Fruit fly (Drosophila melanogaster) whole organism, prepupa: ENCODE results near the gene Or85a.

Experiments
- Blimp-1 ChIP-seq: fragments of 200-800 bp; sonication (Bioruptor generic); optimal IDR thresholded peaks from 3 replicates; lab custom pipeline; 2017; ENCODE audit warnings: missing biosample characterization, missing genetic modification characterization, mild to moderate bottlenecking, moderate library complexity, missing genetic modification reagents
- CG10631 ChIP-seq: fragments of 200-800 bp; sonication (Bioruptor generic); optimal IDR thresholded peaks from 2 replicates; lab custom pipeline; 2016; ENCODE audit warnings: missing biosample characterization, missing genetic modification characterization
- CG10669 ChIP-seq: fragments of 200-800 bp; sonication (Bioruptor generic); optimal IDR thresholded peaks from 3 replicates; lab custom pipeline; 2018; ENCODE audit warnings: missing biosample characterization, mild to moderate bottlenecking, missing genetic modification characterization, moderate library complexity
- CG11762 ChIP-seq: fragments of 200-800 bp; sonication (Bioruptor generic); optimal IDR thresholded peaks from 3 replicates; lab custom pipeline; 2016; ENCODE audit warnings: missing biosample characterization, missing genetic modification characterization; ENCODE audit not compliant: insufficient read depth
- CG11902 ChIP-seq: fragments of 200-800 bp; sonication (Bioruptor generic); optimal IDR thresholded peaks from 3 replicates; lab custom pipeline; 2016; ENCODE audit warnings: missing biosample characterization, missing genetic modification characterization
- CG15336 ChIP-seq: fragments of 200-800 bp; sonication (Bioruptor generic); IDR thresholded peaks from 2 replicates; pipeline ENCODE4 v1.3.6; 2022; ENCODE audit warnings: missing biosample characterization, missing genetic modification characterization
- CG1621 ChIP-seq: fragments of 200-800 bp; sonication (Bioruptor generic); optimal IDR thresholded peaks from 3 replicates; lab custom pipeline; 2018; ENCODE audit warnings: missing biosample characterization, mild to moderate bottlenecking, missing genetic modification characterization
- CG3032 ChIP-seq: fragments of 200-800 bp; optimal IDR thresholded peaks from 2 replicates; lab custom pipeline; 2019; ENCODE audit warnings: missing biosample characterization, mild to moderate bottlenecking, missing genetic modification characterization, moderate library complexity
- CG31627 ChIP-seq: fragments of 200-800 bp; sonication (Bioruptor generic); optimal IDR thresholded peaks from 3 replicates; lab custom pipeline; 2016; ENCODE audit warnings: missing biosample characterization, missing genetic modification characterization
- CG32006 ChIP-seq: fragments of 200-800 bp; sonication (Bioruptor generic); optimal IDR thresholded peaks from 3 replicates; lab custom pipeline; 2017; ENCODE audit warnings: missing biosample characterization, mild to moderate bottlenecking, missing genetic modification characterization
- CG34406 ChIP-seq: fragments of 200-800 bp; sonication (Bioruptor generic); optimal IDR thresholded peaks from 3 replicates; lab custom pipeline; 2016; ENCODE audit warnings: missing biosample characterization, missing genetic modification characterization
- CG3919 ChIP-seq: fragments of 200-800 bp; sonication (Bioruptor generic); optimal IDR thresholded peaks from 3 replicates; lab custom pipeline; 2016; ENCODE audit warnings: missing biosample characterization, missing genetic modification characterization
- CG4318 ChIP-seq: fragments of 200-800 bp; sonication (Bioruptor generic); optimal IDR thresholded peaks from 3 replicates; lab custom pipeline; 2017; ENCODE audit warnings: missing biosample characterization, mild to moderate bottlenecking, missing genetic modification characterization
- CG6163 ChIP-seq: fragments of 200-800 bp; sonication (Bioruptor generic); IDR thresholded peaks from 3 replicates; pipeline ENCODE4 v1.3.6; 2022; ENCODE audit warnings: missing biosample characterization, missing genetic modification characterization
- CG6276 ChIP-seq: fragments of 200-800 bp; sonication (Bioruptor generic); optimal IDR thresholded peaks from 2 replicates; lab custom pipeline; 2017; ENCODE audit warnings: missing biosample characterization, mild to moderate bottlenecking, missing genetic modification characterization
- CG6792 ChIP-seq: fragments of 200-800 bp; sonication (Bioruptor generic); optimal IDR thresholded peaks from 3 replicates; lab custom pipeline; 2016; ENCODE audit warnings: missing biosample characterization, missing genetic modification characterization
- CG6808 ChIP-seq: fragments of 200-800 bp; sonication (Bioruptor generic); optimal IDR thresholded peaks from 3 replicates; lab custom pipeline; 2017; ENCODE audit warnings: missing biosample characterization, missing genetic modification characterization, mild to moderate bottlenecking, moderate library complexity, missing genetic modification reagents
- CG6854 ChIP-seq: fragments of 200-800 bp; sonication (Bioruptor generic); optimal IDR thresholded peaks from 2 replicates; lab custom pipeline; 2017; ENCODE audit warnings: missing biosample characterization, mild to moderate bottlenecking, missing genetic modification characterization
- CG8119 ChIP-seq: fragments of 200-800 bp; sonication (Bioruptor generic); IDR thresholded peaks from 3 replicates; pipeline ENCODE4 v1.3.6; 2022; ENCODE audit warnings: missing biosample characterization, missing genetic modification characterization
- Eip75B ChIP-seq: fragments of 200-800 bp; sonication (Bioruptor generic); optimal IDR thresholded peaks from 3 replicates; lab custom pipeline; 2016; ENCODE audit warnings: missing biosample characterization, missing genetic modification characterization
- Eip78C ChIP-seq: fragments of 200-800 bp; sonication (Bioruptor generic); peaks from one replicate; lab custom pipeline; 2016; ENCODE audit warnings: missing biosample characterization, missing genetic modification characterization
- Eip93F ChIP-seq: fragments of 200-800 bp; sonication (Bioruptor generic); optimal IDR thresholded peaks from 2 replicates; lab custom pipeline; 2016; ENCODE audit warnings: missing biosample characterization, mild to moderate bottlenecking, missing genetic modification characterization
- Ets21C ChIP-seq: fragments of 200-800 bp; sonication (Bioruptor generic); optimal IDR thresholded peaks from 3 replicates; lab custom pipeline; 2016; ENCODE audit warnings: missing biosample characterization, missing genetic modification characterization
- Ets96B ChIP-seq: fragments of 200-800 bp; optimal IDR thresholded peaks from 2 replicates; lab custom pipeline; 2019; ENCODE audit warnings: missing biosample characterization, mild to moderate bottlenecking, missing genetic modification characterization, moderate library complexity
- Gug ChIP-seq: fragments of 200-800 bp; sonication (Bioruptor generic); IDR thresholded peaks from 2 replicates; pipeline ENCODE4 v1.3.6; 2022; ENCODE audit warnings: missing biosample characterization, missing genetic modification characterization
- Hr38 ChIP-seq: sonication (Bioruptor generic); optimal IDR thresholded peaks from 2 replicates; lab custom pipeline; 2016; ENCODE audit warnings: missing biosample characterization, missing genetic modification characterization
- Hr39 ChIP-seq: fragments of 200-800 bp; sonication (Bioruptor generic); optimal IDR thresholded peaks from 2 replicates; lab custom pipeline; 2016; ENCODE audit warnings: missing biosample characterization, missing genetic modification characterization
- Lpt ChIP-seq: fragments of 200-800 bp; sonication (Bioruptor generic); optimal IDR thresholded peaks from 3 replicates; lab custom pipeline; 2016; ENCODE audit warnings: missing biosample characterization, missing genetic modification characterization
- Met ChIP-seq: fragments of 200-800 bp; sonication (Bioruptor generic); optimal IDR thresholded peaks from 3 replicates; lab custom pipeline; 2016; ENCODE audit warnings: missing biosample characterization, missing genetic modification characterization
- Smox ChIP-seq: fragments of 200-800 bp; sonication (Bioruptor generic); optimal IDR thresholded peaks from 3 replicates; lab custom pipeline; 2016; ENCODE audit warnings: missing biosample characterization, missing genetic modification characterization
- Sox102F ChIP-seq: fragments of 200-800 bp; sonication (Bioruptor generic); optimal IDR thresholded peaks from 2 replicates; lab custom pipeline; 2016; ENCODE audit warnings: missing biosample characterization, mild to moderate bottlenecking, missing genetic modification characterization
- Sox14 ChIP-seq: fragments of 200-800 bp; sonication (Bioruptor generic); optimal IDR thresholded peaks from 3 replicates; lab custom pipeline; 2016; ENCODE audit warnings: missing biosample characterization, missing genetic modification characterization
- Sox15 ChIP-seq: fragments of 200-800 bp; sonication (Bioruptor generic); optimal IDR thresholded peaks from 3 replicates; lab custom pipeline; 2016; ENCODE audit warnings: missing biosample characterization, missing genetic modification characterization
- achi ChIP-seq: fragments of 200-800 bp; sonication (Bioruptor generic); optimal IDR thresholded peaks from 3 replicates; lab custom pipeline; 2016; ENCODE audit warnings: missing biosample characterization, missing genetic modification characterization
- acj6 ChIP-seq: fragments of 200-800 bp; sonication (Bioruptor generic); optimal IDR thresholded peaks from 3 replicates; lab custom pipeline; 2016; ENCODE audit warnings: missing biosample characterization, missing genetic modification characterization
- cyc ChIP-seq: fragments of 200-800 bp; sonication (Bioruptor generic); optimal IDR thresholded peaks from 3 replicates; lab custom pipeline; 2016; ENCODE audit warnings: missing biosample characterization, missing genetic modification characterization
- dac ChIP-seq: fragments of 200-800 bp; sonication (Bioruptor generic); optimal IDR thresholded peaks from 2 replicates; lab custom pipeline; 2017; ENCODE audit warnings: missing biosample characterization, mild to moderate bottlenecking, missing genetic modification characterization
- dsx ChIP-seq: fragments of 200-800 bp; optimal IDR thresholded peaks from 3 replicates; lab custom pipeline; 2019; ENCODE audit warnings: missing biosample characterization, mild to moderate bottlenecking, missing genetic modification characterization, moderate library complexity; ENCODE audit not compliant: poor library complexity, severe bottlenecking
- eg ChIP-seq: fragments of 200-800 bp; sonication (Bioruptor generic); IDR thresholded peaks from 3 replicates; pipeline ENCODE4 v1.3.6; 2022; ENCODE audit warnings: missing biosample characterization, missing genetic modification characterization
- esn ChIP-seq: fragments of 200-800 bp; sonication (Bioruptor generic); optimal IDR thresholded peaks from 2 replicates; lab custom pipeline; 2016; ENCODE audit warnings: missing biosample characterization, mild to moderate bottlenecking, missing genetic modification characterization, moderate library complexity
- fd59A ChIP-seq: fragments of 200-800 bp; sonication (Bioruptor generic); optimal IDR thresholded peaks from 2 replicates; lab custom pipeline; 2017; ENCODE audit warnings: missing biosample characterization, mild to moderate bottlenecking, missing genetic modification characterization, missing genetic modification reagents
- fd85E ChIP-seq: fragments of 200-800 bp; sonication (Bioruptor generic); optimal IDR thresholded peaks from 3 replicates; lab custom pipeline; 2016; ENCODE audit warnings: missing biosample characterization, missing genetic modification characterization
- fkh ChIP-seq: fragments of 200-800 bp; sonication (Bioruptor generic); optimal IDR thresholded peaks from 3 replicates; lab custom pipeline; 2017; ENCODE audit warnings: missing biosample characterization, mild to moderate bottlenecking, missing genetic modification characterization, moderate library complexity
- lz ChIP-seq: fragments of 200-800 bp; sonication (Bioruptor generic); optimal IDR thresholded peaks from 3 replicates; lab custom pipeline; 2016; ENCODE audit warnings: missing biosample characterization, missing genetic modification characterization
- pdm3 ChIP-seq: fragments of 200-800 bp; sonication (Bioruptor generic); optimal IDR thresholded peaks from 3 replicates; lab custom pipeline; 2016; ENCODE audit warnings: missing biosample characterization, missing genetic modification characterization
- salr ChIP-seq, 2 experiments: fragments of 200-800 bp; sonication (Bioruptor generic); optimal IDR thresholded peaks; 3 replicates each; lab custom pipeline; 2016 to 2018; ENCODE audit warnings: missing biosample characterization in 2 of 2, missing genetic modification characterization in 2 of 2, mild to moderate bottlenecking in 1 of 2
- spab ChIP-seq: fragments of 200-800 bp; sonication (Bioruptor generic); optimal IDR thresholded peaks from 2 replicates; lab custom pipeline; 2017; ENCODE audit warnings: missing biosample characterization, mild to moderate bottlenecking, missing genetic modification characterization, missing genetic modification reagents
- svp ChIP-seq: fragments of 200-800 bp; sonication (Bioruptor generic); peaks from one replicate; lab custom pipeline; 2016; ENCODE audit warnings: missing biosample characterization, missing genetic modification characterization
- topi ChIP-seq: fragments of 200-800 bp; sonication (Bioruptor generic); optimal IDR thresholded peaks from 3 replicates; lab custom pipeline; 2016; ENCODE audit warnings: missing biosample characterization, missing genetic modification characterization
- vri ChIP-seq: fragments of 200-800 bp; sonication (Bioruptor generic); optimal IDR thresholded peaks from 3 replicates; lab custom pipeline; 2016; ENCODE audit warnings: missing biosample characterization, mild to moderate bottlenecking, missing genetic modification characterization

Gene Or85a

DNA sequence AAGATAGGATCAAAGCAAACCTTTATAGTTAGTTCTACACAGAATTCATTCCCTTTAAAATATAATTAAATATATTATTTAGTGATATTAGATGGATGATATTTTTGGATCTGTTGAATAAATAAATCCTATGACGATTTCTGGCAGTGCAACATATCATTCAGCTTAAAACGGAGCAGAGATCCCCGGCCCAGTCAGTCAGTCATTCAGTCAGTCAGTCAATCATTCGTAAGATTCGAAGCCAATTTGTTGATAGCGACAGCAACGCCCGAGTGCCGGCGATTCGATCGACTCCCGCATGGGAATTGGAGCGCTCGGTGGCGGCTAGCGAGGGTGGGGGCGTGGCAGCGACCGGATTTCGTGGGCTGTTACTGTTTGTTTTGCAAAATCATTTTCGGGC, 41.6 kb upstream of the Or85a start:
- peak; percentile 93 for TF ChIP-seq svp (GFP tag; lab: Kevin White, UChicago)
- TF ChIP-seq CG32006 (GFP tag; lab: Kevin White, UChicago): no peak
- TF ChIP-seq esn (GFP tag; lab: Kevin White, UChicago): peak; percentile 16
- peak; percentile 38 for TF ChIP-seq Eip78C (GFP tag; lab: Kevin White, UChicago)
- no peak for TF ChIP-seq Blimp-1 (GFP tag; lab: Kevin White, UChicago)

DNA sequence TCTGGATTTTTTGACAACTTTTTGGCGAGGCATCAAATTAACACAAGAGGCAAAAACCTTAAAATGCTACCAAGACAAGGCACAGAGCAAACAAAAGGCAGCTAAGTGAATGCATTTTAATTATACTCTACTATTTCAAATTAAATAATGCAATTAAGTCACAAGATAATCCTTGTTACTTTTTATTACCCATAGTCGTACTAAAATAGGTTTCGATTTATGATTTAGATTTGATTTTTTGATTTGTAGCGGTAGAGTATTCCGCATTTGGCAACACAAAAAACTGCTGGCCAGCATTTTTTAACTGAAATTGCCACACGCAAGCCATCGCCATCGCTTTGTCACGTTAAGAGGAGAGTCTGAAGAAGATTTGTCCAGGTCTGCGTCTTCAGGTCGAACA, 38.8 kb upstream of the Or85a start:
- no peak for TF ChIP-seq achi
- TF ChIP-seq Eip93F (GFP tag; lab: Kevin White, UChicago): no peak
- TF ChIP-seq eg (GFP tag; lab: Robert Waterston, UW): no peak
- peak; percentile 4 for TF ChIP-seq CG6792 (GFP tag; lab: Kevin White, UChicago)
- TF ChIP-seq CG6808 (GFP tag; lab: Kevin White, UChicago): no peak
- no peak for TF ChIP-seq CG8119 (GFP tag; lab: Robert Waterston, UW)
- TF ChIP-seq Smox: peak; percentile 51
- TF ChIP-seq CG6163 (GFP tag; lab: Robert Waterston, UW): no peak
- no peak for TF ChIP-seq CG10631
- TF ChIP-seq svp (GFP tag; lab: Kevin White, UChicago): peak; percentile 81
- peak; percentile 19 for TF ChIP-seq cyc (GFP tag; lab: Kevin White, UChicago)
- TF ChIP-seq dac: no peak
- no peak for TF ChIP-seq CG11902
- TF ChIP-seq Ets96B (tag; lab: Kevin White, UChicago): no peak
- TF ChIP-seq topi (GFP tag; lab: Kevin White, UChicago): peak; percentile 45
- no peak for TF ChIP-seq dsx
- TF ChIP-seq CG1621: no peak
- TF ChIP-seq Gug: no peak
- no peak for TF ChIP-seq fd59A (GFP tag; lab: Kevin White, UChicago)
- peak; percentile 24 for TF ChIP-seq Ets21C (GFP tag; lab: Kevin White, UChicago)
- peak; percentile 55 for TF ChIP-seq Met
- TF ChIP-seq fd85E (GFP tag; lab: Kevin White, UChicago): no peak
- TF ChIP-seq Hr38 (GFP tag; lab: Kevin White, UChicago): no peak
- peak; percentile 33 for TF ChIP-seq CG31627
- no peak for TF ChIP-seq salr (GFP tag; optimal IDR thresholded peaks at IDR 0.05; lab: Kevin White, UChicago)
- no peak for TF ChIP-seq Lpt
- no peak for TF ChIP-seq fkh
- TF ChIP-seq spab (GFP tag; lab: Kevin White, UChicago): no peak
- TF ChIP-seq CG34406 (GFP tag; lab: Kevin White, UChicago): peak; percentile 22
- TF ChIP-seq pdm3 (GFP tag; lab: Kevin White, UChicago): peak; percentile 0
- no peak for TF ChIP-seq CG10669 (GFP tag; lab: Kevin White, UChicago)
- TF ChIP-seq CG3919 (GFP tag; lab: Kevin White, UChicago): no peak
- no peak for TF ChIP-seq acj6 (GFP tag; lab: Kevin White, UChicago)
- no peak for TF ChIP-seq Sox14 (GFP tag; lab: Kevin White, UChicago)
- TF ChIP-seq Eip78C (GFP tag; lab: Kevin White, UChicago): peak; percentile 82
- peak; percentile 54 for TF ChIP-seq esn (GFP tag; lab: Kevin White, UChicago)
- peak; percentile 5 for TF ChIP-seq vri (GFP tag; lab: Kevin White, UChicago)
- peak; percentile 59 for TF ChIP-seq Sox102F
- no peak for TF ChIP-seq CG6276
- TF ChIP-seq CG3032 (tag; lab: Kevin White, UChicago): no peak
- no peak for TF ChIP-seq Eip75B
- no peak for TF ChIP-seq CG4318
- no peak for TF ChIP-seq Sox15 (GFP tag; lab: Kevin White, UChicago)
- no peak for TF ChIP-seq CG15336 (GFP tag; lab: Robert Waterston, UW)
- peak; percentile 54 for TF ChIP-seq Hr39 (GFP tag; lab: Kevin White, UChicago)
- TF ChIP-seq CG6854 (GFP tag; lab: Kevin White, UChicago): no peak
- TF ChIP-seq CG32006 (GFP tag; lab: Kevin White, UChicago): no peak
- TF ChIP-seq CG11762 (GFP tag; lab: Kevin White, UChicago): no peak
- peak; percentile 27 for TF ChIP-seq lz (GFP tag; lab: Kevin White, UChicago)
- peak; percentile 53 for TF ChIP-seq Blimp-1 (GFP tag; lab: Kevin White, UChicago)
